Worm (Caenorhabditis elegans): ENCODE data around the gene C01C4.2.

C01C4.2 gene

ce11 chrX:3693138-3693537 is 21.8 kb upstream of the C01C4.2 start, which contains the start of gene C02F12.8:
TSS of gene C02F12.8 (minus strand) at chrX:3693238.
- TF ChIP-seq zip-8 (tag; optimal IDR thresholded peaks at IDR 0.05), result no peak
- no peak for TF ChIP-seq ceh-83 (GFP tag; optimal IDR thresholded peaks at IDR 0.05)

- no peak for TF ChIP-seq hlh-1 (tag; optimal IDR thresholded peaks at IDR 0.05)
- TF ChIP-seq drap-1 (GFP tag; optimal IDR thresholded peaks at IDR 0.05), result peak; percentile 58
- TF ChIP-seq cnd-1 (tag; optimal IDR thresholded peaks at IDR 0.05), result peak; percentile 62
- peak; percentile 6 for TF ChIP-seq unc-62 (GFP tag; optimal IDR thresholded peaks at IDR 0.05)
- TF ChIP-seq mab-5 (tag; optimal IDR thresholded peaks at IDR 0.05), result no peak
- peak; percentile 74 for TF ChIP-seq mls-2 (tag; optimal IDR thresholded peaks at IDR 0.05)
- no peak for TF ChIP-seq nhr-2 (tag; optimal IDR thresholded peaks at IDR 0.05)
- TF ChIP-seq elt-1 (tag; optimal IDR thresholded peaks at IDR 0.05; ENCODE audit: borderline replicate concordance, insufficient read depth), result no peak
- TF ChIP-seq lin-13 (tag; optimal IDR thresholded peaks at IDR 0.05), result peak; percentile 69
- no peak for TF ChIP-seq snpc-4 (tag; optimal IDR thresholded peaks at IDR 0.05)
- no peak for TF ChIP-seq pha-4 (tag; optimal IDR thresholded peaks at IDR 0.05)
- no peak for TF ChIP-seq elt-3 (tag; optimal IDR thresholded peaks at IDR 0.05)
- no peak for TF ChIP-seq zip-8 (tag; optimal IDR thresholded peaks at IDR 0.05)
- TF ChIP-seq ceh-83 (GFP tag; optimal IDR thresholded peaks at IDR 0.05), result no peak
- no peak for TF ChIP-seq lin-32 (GFP tag; optimal IDR thresholded peaks at IDR 0.05)
- no peak for TF ChIP-seq bed-3 (GFP tag; optimal IDR thresholded peaks at IDR 0.05)
- peak; percentile 33 for TF ChIP-seq unc-120 (tag; optimal IDR thresholded peaks at IDR 0.05; ENCODE audit: poor library complexity, severe bottlenecking)
- peak; percentile 14 for TF ChIP-seq ces-1 (GFP tag; optimal IDR thresholded peaks at IDR 0.05)
- peak; percentile 2 for TF ChIP-seq flh-1 (GFP tag; optimal IDR thresholded peaks at IDR 0.05)
- TF ChIP-seq ham-2 (GFP tag; optimal IDR thresholded peaks at IDR 0.05), result peak; percentile 65
- TF ChIP-seq unc-39 (tag; optimal IDR thresholded peaks at IDR 0.05), result no peak
- TF ChIP-seq lsy-2 (tag; optimal IDR thresholded peaks at IDR 0.05), result no peak
- no peak for TF ChIP-seq ceh-43 (GFP tag; optimal IDR thresholded peaks at IDR 0.05)
- peak; percentile 73 for TF ChIP-seq sptf-1 (tag; optimal IDR thresholded peaks at IDR 0.05)
- TF ChIP-seq nhr-76 (tag; optimal IDR thresholded peaks at IDR 0.05), result no peak
- TF ChIP-seq ztf-11 (tag; optimal IDR thresholded peaks at IDR 0.05), result no peak
- TF ChIP-seq nhr-12 (tag; optimal IDR thresholded peaks at IDR 0.05), result no peak
- no peak for TF ChIP-seq nhr-237 (tag; optimal IDR thresholded peaks at IDR 0.05)
- no peak for TF ChIP-seq mep-1 (tag; optimal IDR thresholded peaks at IDR 0.05)
- TF ChIP-seq sem-2 (GFP tag; optimal IDR thresholded peaks at IDR 0.05), result peak; percentile 34
- no peak for TF ChIP-seq tbx-8 (GFP tag; optimal IDR thresholded peaks at IDR 0.05)
- TF ChIP-seq ceh-39 (tag; optimal IDR thresholded peaks at IDR 0.05), result no peak
- TF ChIP-seq M03D4.4 (tag; optimal IDR thresholded peaks at IDR 0.05), result peak; percentile 49
- no peak for TF ChIP-seq blmp-1 (tag; optimal IDR thresholded peaks at IDR 0.05)
- no peak for TF ChIP-seq nhr-28 (tag; optimal IDR thresholded peaks at IDR 0.05)
Observed at ce11 chrX:3694172-3694571, 20.7 kb upstream of the C01C4.2 start.

ce11 chrX:3695826-3696225 is 19.1 kb upstream of the C01C4.2 start:
- no peak for TF ChIP-seq snpc-4 (tag; optimal IDR thresholded peaks at IDR 0.05)
- no peak for TF ChIP-seq hlh-1 (tag; optimal IDR thresholded peaks at IDR 0.05)
- no peak for TF ChIP-seq sem-2 (GFP tag; optimal IDR thresholded peaks at IDR 0.05)
- no peak for TF ChIP-seq mab-5 (tag; optimal IDR thresholded peaks at IDR 0.05)
- TF ChIP-seq unc-39 (tag; optimal IDR thresholded peaks at IDR 0.05), result no peak
- no peak for TF ChIP-seq ceh-39 (tag; optimal IDR thresholded peaks at IDR 0.05)
- TF ChIP-seq flh-1 (GFP tag; optimal IDR thresholded peaks at IDR 0.05), result no peak
- no peak for TF ChIP-seq elt-1 (tag; optimal IDR thresholded peaks at IDR 0.05; ENCODE audit: borderline replicate concordance, insufficient read depth)

- no peak for TF ChIP-seq ceh-39 (tag; optimal IDR thresholded peaks at IDR 0.05)
- TF ChIP-seq mep-1 (tag; optimal IDR thresholded peaks at IDR 0.05), result no peak
- TF ChIP-seq unc-62 (GFP tag; optimal IDR thresholded peaks at IDR 0.05), result no peak
- no peak for TF ChIP-seq ceh-83 (GFP tag; optimal IDR thresholded peaks at IDR 0.05)
- TF ChIP-seq drap-1 (GFP tag; optimal IDR thresholded peaks at IDR 0.05), result no peak
- no peak for TF ChIP-seq elt-3 (tag; optimal IDR thresholded peaks at IDR 0.05)
- TF ChIP-seq cnd-1 (tag; optimal IDR thresholded peaks at IDR 0.05), result no peak
- no peak for TF ChIP-seq unc-39 (tag; optimal IDR thresholded peaks at IDR 0.05)
- TF ChIP-seq hlh-1 (tag; optimal IDR thresholded peaks at IDR 0.05), result no peak
- TF ChIP-seq unc-120 (tag; optimal IDR thresholded peaks at IDR 0.05; ENCODE audit: poor library complexity, severe bottlenecking), result no peak
- TF ChIP-seq ztf-11 (tag; optimal IDR thresholded peaks at IDR 0.05), result no peak
- no peak for TF ChIP-seq lin-13 (tag; optimal IDR thresholded peaks at IDR 0.05)
- TF ChIP-seq nhr-76 (tag; optimal IDR thresholded peaks at IDR 0.05), result no peak
- TF ChIP-seq flh-1 (GFP tag; optimal IDR thresholded peaks at IDR 0.05), result no peak
- TF ChIP-seq ces-1 (GFP tag; optimal IDR thresholded peaks at IDR 0.05), result no peak
- TF ChIP-seq snpc-4 (tag; optimal IDR thresholded peaks at IDR 0.05), result no peak
- no peak for TF ChIP-seq ceh-43 (GFP tag; optimal IDR thresholded peaks at IDR 0.05)
- no peak for TF ChIP-seq elt-1 (tag; optimal IDR thresholded peaks at IDR 0.05; ENCODE audit: borderline replicate concordance, insufficient read depth)
- no peak for TF ChIP-seq lin-32 (GFP tag; optimal IDR thresholded peaks at IDR 0.05)
- no peak for TF ChIP-seq nhr-28 (tag; optimal IDR thresholded peaks at IDR 0.05)
Observed at ce11 chrX:3696603-3697002, 18.3 kb upstream of the C01C4.2 start, which contains the start of gene C01C4.3. TSS of gene C01C4.3 (plus strand) at chrX:3696903.
